Worm (Caenorhabditis elegans) whole organism, young adult: ENCODE data around the gene B0222.11.

Source experiments
- ceh-27 ChIP-seq: fragments of 200-800 bp; sonication (Bioruptor generic); optimal IDR thresholded peaks from 2 replicates; lab custom pipeline; 2018; ENCODE audit warnings: mild to moderate bottlenecking, missing genetic modification characterization, moderate library complexity, missing compliant biosample characterization
- hlh-12 ChIP-seq: sonication (generic microtip); optimal IDR thresholded peaks from 2 replicates; lab custom pipeline; 2016; ENCODE audit warnings: missing genetic modification characterization, missing compliant biosample characterization
- nfya-1 ChIP-seq: sonication (generic microtip); optimal IDR thresholded peaks from 2 replicates; lab custom pipeline; 2017; ENCODE audit warnings: antibody characterized with exemption, missing compliant biosample characterization, missing genetic modification characterization, borderline replicate concordance; ENCODE audit not compliant: insufficient read depth
- nfya-2 ChIP-seq: fragments of 200-800 bp; sonication (Bioruptor generic); IDR thresholded peaks from 2 replicates; pipeline ENCODE4 v1.3.6; 2022; ENCODE audit warnings: missing genetic modification reagents, missing genetic modification characterization, missing compliant biosample characterization
- sdz-38 ChIP-seq: sonication (generic microtip); optimal IDR thresholded peaks from 2 replicates; lab custom pipeline; 2016; ENCODE audit warnings: missing genotype, missing genetic modification characterization, missing compliant biosample characterization
- snpc-1.3 ChIP-seq: sonication (generic microtip); optimal IDR thresholded peaks from 2 replicates; lab custom pipeline; 2017; ENCODE audit warnings: missing genetic modification characterization, mild to moderate bottlenecking, missing compliant biosample characterization, antibody characterized with exemption, moderate library complexity, missing genotype, missing genetic modification reagents; ENCODE audit not compliant: insufficient read depth

DNA sequence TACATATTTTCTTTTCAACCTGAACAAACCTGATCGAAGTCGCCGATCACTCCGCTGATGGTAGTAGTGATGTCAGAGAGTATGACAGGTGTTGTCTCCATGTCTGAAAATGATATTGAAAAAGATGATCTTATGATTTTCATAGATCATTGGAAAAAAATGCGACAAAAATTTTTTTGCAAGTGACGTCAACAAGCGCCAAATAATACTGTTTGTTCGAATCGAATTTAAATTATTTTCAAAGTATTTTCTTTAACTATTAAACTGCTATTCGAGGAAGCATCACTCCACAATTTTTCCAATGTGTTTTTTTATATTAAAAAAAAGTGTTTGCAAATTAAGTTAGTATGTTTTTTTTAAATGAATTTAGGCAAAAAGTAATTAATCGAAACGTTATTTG lies 30.4 kb downstream of the B0222.11 start, which contains the start of gene pitr-2:
- TF ChIP-seq sdz-38 (tag; lab: Kevin White, UChicago) (no peak), nfya-2 (GFP tag; lab: Robert Waterston, UW) (no peak), nfya-1 (tag; lab: Kevin White, UChicago) (no peak), hlh-12 (tag; lab: Kevin White, UChicago) (no peak), snpc-1.3 (tag; lab: Kevin White, UChicago) (no peak), ceh-27 (no peak)
